Worm (Caenorhabditis elegans): ENCODE data around the gene F07B10.4.

DNA sequence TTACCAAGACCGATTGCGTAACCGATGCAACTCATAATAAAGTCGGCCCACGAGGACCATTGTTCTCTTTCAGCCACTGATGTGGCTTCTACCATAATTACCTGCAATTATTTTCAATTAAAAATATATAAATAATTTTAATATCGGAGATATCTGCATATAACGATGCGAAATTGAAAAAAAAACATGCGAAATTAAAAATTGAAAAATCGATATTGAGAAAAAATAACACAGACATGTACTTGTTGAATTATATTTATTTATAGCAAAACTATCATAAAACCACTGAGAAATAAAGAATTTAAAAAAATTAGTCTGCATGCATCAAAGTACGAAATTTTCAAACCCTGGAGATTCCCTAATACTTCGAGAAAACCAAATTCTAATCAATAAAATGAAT lies 45.4 kb upstream of the F07B10.4 start, which contains the start of gene snf-11:
- no peak for TF ChIP-seq T26A8.4 (GFP tag; IDR thresholded peaks at IDR 0.05)
- TF ChIP-seq lin-15B (tag; optimal IDR thresholded peaks at IDR 0.05), result no peak
- no peak for TF ChIP-seq lin-39 (tag; optimal IDR thresholded peaks at IDR 0.05)
